Worm (Caenorhabditis elegans) whole organism, mixed stage, embryonic: Measurements from ENCODE around the gene C14H10.2.

Experiments used
- ham-2 ChIP-seq: fragments of 200-800 bp; sonication (Bioruptor generic); optimal IDR thresholded peaks from 2 replicates; lab custom pipeline; 2018; ENCODE audit warnings: mild to moderate bottlenecking, missing genetic modification characterization, missing compliant biosample characterization
- pha-4 ChIP-seq: fragments of 150-350 bp; optimal IDR thresholded peaks from 2 replicates; lab custom pipeline; 2018; ENCODE audit warnings: missing biosample characterization, missing genetic modification reagents, missing genetic modification characterization
- snpc-4 ChIP-seq: fragments of 150-350 bp; optimal IDR thresholded peaks from 2 replicates; lab custom pipeline; 2014; ENCODE audit warnings: missing biosample characterization, missing genetic modification characterization
- unc-39 ChIP-seq: fragments of 150-350 bp; optimal IDR thresholded peaks from 2 replicates; lab custom pipeline; 2014; ENCODE audit warnings: missing biosample characterization, missing genetic modification characterization

ce11 chrX:10254068-10254467 lies 1.4 kb upstream of the C14H10.2 start:
- no peak for TF ChIP-seq snpc-4
- no peak for TF ChIP-seq unc-39
- TF ChIP-seq pha-4 (tag; lab: Kevin White, UChicago), result no peak
- no peak for TF ChIP-seq ham-2 (GFP tag; lab: Kevin White, UChicago)
